Fruit fly (Drosophila melanogaster) whole organism, prepupa: ENCODE measurements around the gene Mps1.

Source experiments
- CG6276 ChIP-seq: fragments of 200-800 bp; sonication (Bioruptor generic); optimal IDR thresholded peaks from 2 replicates; lab custom pipeline; 2017; ENCODE audit warnings: missing biosample characterization, mild to moderate bottlenecking, missing genetic modification characterization
- Ets96B ChIP-seq: fragments of 200-800 bp; optimal IDR thresholded peaks from 2 replicates; lab custom pipeline; 2019; ENCODE audit warnings: missing biosample characterization, mild to moderate bottlenecking, missing genetic modification characterization, moderate library complexity

dm6 chr3R:17667279-17667678 lies 3.8 kb upstream of the Mps1 start, which contains the start of gene CG45045:
- TF ChIP-seq CG6276 (GFP tag; lab: Kevin White, UChicago) (no peak), Ets96B (tag; lab: Kevin White, UChicago) (no peak)
